Worm (Caenorhabditis elegans) whole organism, L2 larva: ENCODE results near the gene irld-38.

Experiments
- elt-1 ChIP-seq: fragments of 150-350 bp; optimal IDR thresholded peaks from 2 replicates; lab custom pipeline; 2014; ENCODE audit warnings: missing biosample characterization, missing genetic modification characterization
- fos-1 ChIP-seq: fragments of 150-350 bp; optimal IDR thresholded peaks from 2 replicates; lab custom pipeline; 2014; ENCODE audit warnings: missing biosample characterization, missing genetic modification characterization
- lin-39 ChIP-seq: fragments of 150-350 bp; optimal IDR thresholded peaks from 2 replicates; lab custom pipeline; 2014; ENCODE audit warnings: missing biosample characterization, missing genetic modification reagents, missing genetic modification characterization
- nhr-237 ChIP-seq: fragments of 150-350 bp; optimal IDR thresholded peaks from 2 replicates; lab custom pipeline; 2014; ENCODE audit warnings: missing biosample characterization, missing genetic modification characterization
- skn-1 ChIP-seq: sonication (generic microtip); optimal IDR thresholded peaks from 2 replicates; lab custom pipeline; 2017; ENCODE audit warnings: missing biosample characterization, missing genetic modification characterization
- snpc-4 ChIP-seq: fragments of 150-350 bp; optimal IDR thresholded peaks from 2 replicates; lab custom pipeline; 2014; ENCODE audit warnings: missing biosample characterization, missing genetic modification characterization
- unc-39 ChIP-seq: fragments of 150-350 bp; optimal IDR thresholded peaks from 2 replicates; lab custom pipeline; 2014; ENCODE audit warnings: missing biosample characterization, missing genetic modification characterization

DNA sequence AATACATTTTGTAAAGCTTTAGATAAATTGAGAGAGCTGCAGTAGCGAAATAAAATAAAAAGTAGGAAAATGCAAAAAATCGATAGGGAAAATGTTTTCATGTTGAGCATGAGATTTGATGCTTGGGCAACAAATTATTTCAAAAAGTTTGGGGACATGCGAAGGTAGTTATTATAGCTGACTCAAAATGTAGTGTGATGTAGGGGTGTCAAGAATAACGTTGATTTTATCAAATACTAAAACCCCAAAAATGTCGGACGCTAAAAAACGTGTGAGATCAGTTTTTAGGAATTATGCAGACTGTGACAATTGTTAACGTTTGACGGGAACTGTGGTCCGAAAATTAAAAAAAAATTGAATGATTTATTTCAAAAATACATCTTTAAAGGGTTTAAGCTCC is 10.9 kb downstream of the irld-38 start, which contains the start of gene irld-12:
- TF ChIP-seq fos-1 = no peak
- no peak for TF ChIP-seq elt-1 (tag; lab: Kevin White, UChicago)
- no peak for TF ChIP-seq snpc-4
- TF ChIP-seq nhr-237 (tag; lab: Kevin White, UChicago) = no peak
- no peak for TF ChIP-seq lin-39 (tag; lab: Kevin White, UChicago)
- no peak for TF ChIP-seq skn-1
- no peak for TF ChIP-seq unc-39 (tag; lab: Kevin White, UChicago)
